Worm (Caenorhabditis elegans) whole organism, early embryonic: ENCODE measurements around the gene pos-1.

Source experiments
- F13C5.2 ChIP-seq: sonication (generic microtip); optimal IDR thresholded peaks from 2 replicates; lab custom pipeline; 2017; ENCODE audit warnings: mild to moderate bottlenecking, missing genetic modification characterization, inconsistent platforms, missing compliant biosample characterization
- ama-1 ChIP-seq: fragments of 150-350 bp; optimal IDR thresholded peaks from 2 replicates; lab custom pipeline; 2014
- ceh-13 ChIP-seq: fragments of 200-800 bp; sonication (Bioruptor generic); optimal IDR thresholded peaks from 2 replicates; lab custom pipeline; 2018; ENCODE audit warnings: mild to moderate bottlenecking, missing genetic modification characterization, missing compliant biosample characterization
- ceh-36 ChIP-seq: sonication (generic microtip); optimal IDR thresholded peaks from 2 replicates; lab custom pipeline; 2016; ENCODE audit warnings: missing genetic modification characterization, inconsistent platforms, missing compliant biosample characterization
- ets-7 ChIP-seq: sonication (generic microtip); optimal IDR thresholded peaks from 2 replicates; lab custom pipeline; 2016; ENCODE audit warnings: missing genotype, missing genetic modification characterization, missing compliant biosample characterization
- flt-1 ChIP-seq: fragments of 200-800 bp; sonication (Bioruptor generic); IDR thresholded peaks from 2 replicates; pipeline ENCODE4 v1.3.6; 2022; ENCODE audit warnings: missing genetic modification characterization, missing compliant biosample characterization
- hmbx-1 ChIP-seq: sonication (generic microtip); optimal IDR thresholded peaks from 2 replicates; lab custom pipeline; 2016; ENCODE audit warnings: mild to moderate bottlenecking, missing genetic modification characterization, missing compliant biosample characterization
- scrt-1 ChIP-seq: fragments of 200-800 bp; sonication (Bioruptor generic); IDR thresholded peaks from 2 replicates; pipeline ENCODE4 v1.3.6; 2022; ENCODE audit warnings: missing genetic modification characterization, missing compliant biosample characterization
- tbx-11 ChIP-seq: fragments of 200-800 bp; sonication (Bioruptor generic); IDR thresholded peaks from 2 replicates; pipeline ENCODE4 v1.3.6; 2022; ENCODE audit warnings: missing genetic modification characterization, missing compliant biosample characterization

DNA sequence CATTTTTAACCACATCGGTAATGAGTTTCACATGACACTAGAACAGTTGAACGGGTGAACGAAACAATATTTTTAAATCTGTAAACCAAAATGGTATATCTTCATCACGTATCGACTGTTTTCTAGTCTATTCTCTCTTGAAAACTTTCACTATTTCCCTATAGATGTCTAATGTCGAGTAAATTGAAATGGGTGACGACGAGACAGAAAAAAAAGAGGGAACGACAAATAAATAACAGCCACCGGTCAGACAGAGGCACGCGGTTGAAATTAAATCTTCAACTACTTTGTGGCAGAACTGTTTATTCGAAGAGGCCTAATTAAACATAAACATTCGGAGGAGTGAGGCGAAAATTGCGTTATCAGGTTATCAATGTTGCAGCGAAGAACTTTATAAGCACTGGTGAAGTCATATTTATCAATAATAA, 20.5 kb downstream of the pos-1 start:
- no peak for TF ChIP-seq ama-1 (lab: Kevin White, UChicago)
- TF ChIP-seq hmbx-1 (tag; lab: Kevin White, UChicago), result no peak
- TF ChIP-seq flt-1 (GFP tag; lab: Robert Waterston, UW), result no peak
- no peak for TF ChIP-seq scrt-1 (GFP tag; lab: Robert Waterston, UW)
- no peak for TF ChIP-seq ceh-13 (GFP tag; lab: Kevin White, UChicago)
- no peak for TF ChIP-seq ceh-36 (tag; lab: Kevin White, UChicago)
- no peak for TF ChIP-seq F13C5.2 (tag; lab: Kevin White, UChicago)
- no peak for TF ChIP-seq ets-7 (tag; lab: Kevin White, UChicago)
- TF ChIP-seq tbx-11 (GFP tag; lab: Robert Waterston, UW), result no peak
